Fruit fly (Drosophila melanogaster): ENCODE measurements around the gene knk.

DNA sequence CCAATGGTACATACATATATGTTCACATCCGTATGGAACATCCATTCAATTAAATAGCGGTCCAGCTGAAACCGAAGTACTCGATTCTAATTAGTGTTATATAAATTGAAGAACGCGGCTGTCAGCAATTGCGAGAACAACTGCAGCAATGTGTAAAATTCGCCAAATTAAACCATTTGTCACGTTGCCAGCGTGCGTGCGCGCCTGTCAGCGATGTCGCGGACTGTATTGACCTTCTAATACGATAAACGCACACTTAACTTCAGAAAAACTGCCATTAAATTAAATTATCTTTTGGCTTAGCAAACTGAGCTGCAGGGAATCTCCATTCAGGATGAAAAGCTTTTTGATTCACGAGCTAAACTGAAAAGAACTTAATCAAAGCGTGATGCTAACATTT lies 21.7 kb upstream of the knk start:
- TF ChIP-seq CG8478 (optimal IDR thresholded peaks at IDR 0.05) = no peak
- TF ChIP-seq CTCF (optimal IDR thresholded peaks at IDR 0.05) = no peak

Data from S2 (cell line).